Fruit fly (Drosophila melanogaster) whole organism, embryonic: ENCODE data around the gene CG11279.

Experiments
- Antp ChIP-seq: fragments of 200-800 bp; sonication (Bioruptor generic); optimal IDR thresholded peaks from 3 replicates; lab custom pipeline; 2016; ENCODE audit warnings: missing biosample characterization, missing genetic modification characterization
- Atf6 ChIP-seq: fragments of 200-800 bp; sonication (Bioruptor generic); IDR thresholded peaks from 2 replicates; pipeline ENCODE4 v1.3.6; 2022; ENCODE audit warnings: missing biosample characterization, missing genetic modification characterization
- CG10147 ChIP-seq: fragments of 200-800 bp; sonication (Bioruptor generic); optimal IDR thresholded peaks from 2 replicates; lab custom pipeline; 2019; ENCODE audit warnings: missing biosample characterization, mild to moderate bottlenecking, missing genetic modification characterization, moderate library complexity
- CG10565 ChIP-seq: fragments of 200-800 bp; sonication (Bioruptor generic); optimal IDR thresholded peaks from 3 replicates; lab custom pipeline; 2016; ENCODE audit warnings: missing biosample characterization, mild to moderate bottlenecking, missing genetic modification characterization
- CG13287 ChIP-seq: fragments of 200-800 bp; sonication (Bioruptor generic); IDR thresholded peaks from 2 replicates; pipeline ENCODE4 v1.3.6; 2022; ENCODE audit warnings: missing biosample characterization, missing genetic modification characterization; ENCODE audit not compliant: partially characterized antibody
- CG14014 ChIP-seq: fragments of 200-800 bp; sonication (Bioruptor generic); IDR thresholded peaks from 2 replicates; pipeline ENCODE4 v1.3.6; 2022; ENCODE audit warnings: missing biosample characterization, missing genetic modification characterization
- CG14860 ChIP-seq: fragments of 200-800 bp; sonication (Bioruptor generic); IDR thresholded peaks from 3 replicates; pipeline ENCODE4 v1.3.6; 2022; ENCODE audit warnings: missing biosample characterization, missing genetic modification characterization; ENCODE audit not compliant: partially characterized antibody
- CG16813 ChIP-seq: fragments of 200-800 bp; sonication (Bioruptor generic); IDR thresholded peaks from 3 replicates; pipeline ENCODE4 v1.3.6; 2022; ENCODE audit warnings: missing biosample characterization, missing genetic modification characterization; ENCODE audit not compliant: partially characterized antibody
- CG16863 ChIP-seq: fragments of 200-800 bp; sonication (Bioruptor generic); optimal IDR thresholded peaks from 3 replicates; lab custom pipeline; 2016; ENCODE audit warnings: missing biosample characterization, missing genetic modification characterization
- CG2202 ChIP-seq: fragments of 200-800 bp; sonication (Bioruptor generic); optimal IDR thresholded peaks from 2 replicates; lab custom pipeline; 2018; ENCODE audit warnings: missing biosample characterization, mild to moderate bottlenecking, missing genetic modification characterization
- CG31224 ChIP-seq: fragments of 200-800 bp; sonication (Bioruptor generic); IDR thresholded peaks from 2 replicates; pipeline ENCODE4 v1.3.6; 2022; ENCODE audit warnings: missing biosample characterization, missing genetic modification characterization
- CG4360 ChIP-seq: fragments of 200-800 bp; sonication (Bioruptor generic); IDR thresholded peaks from 2 replicates; pipeline ENCODE4 v1.3.6; 2022; ENCODE audit warnings: missing biosample characterization, missing genetic modification characterization
- CG6654 ChIP-seq: fragments of 200-800 bp; sonication (Bioruptor generic); optimal IDR thresholded peaks from 2 replicates; lab custom pipeline; 2017; ENCODE audit warnings: missing biosample characterization, mild to moderate bottlenecking, missing genetic modification characterization
- CG7987 ChIP-seq: fragments of 200-800 bp; sonication (Bioruptor generic); optimal IDR thresholded peaks from 2 replicates; lab custom pipeline; 2018; ENCODE audit warnings: missing biosample characterization, mild to moderate bottlenecking, missing genetic modification characterization, moderate library complexity
- Dip2 ChIP-seq: fragments of 200-800 bp; sonication (Bioruptor generic); IDR thresholded peaks from 2 replicates; pipeline ENCODE4 v1.3.6; 2022; ENCODE audit warnings: missing biosample characterization, missing genetic modification characterization
- E2f2 ChIP-seq: fragments of 200-800 bp; sonication (Bioruptor generic); IDR thresholded peaks from 2 replicates; pipeline ENCODE4 v1.3.6; 2022; ENCODE audit warnings: missing biosample characterization, missing genetic modification characterization
- HLH4C ChIP-seq: fragments of 200-800 bp; sonication (Bioruptor generic); IDR thresholded peaks from 3 replicates; pipeline ENCODE4 v1.3.6; 2022; ENCODE audit warnings: missing biosample characterization, missing genetic modification characterization; ENCODE audit not compliant: partially characterized antibody
- Hmr ChIP-seq: fragments of 200-800 bp; sonication (Bioruptor generic); optimal IDR thresholded peaks from 3 replicates; lab custom pipeline; 2017; ENCODE audit warnings: mild to moderate bottlenecking, missing biosample characterization, missing genetic modification reagents, missing genetic modification characterization
- Hr51 ChIP-seq, 2 experiments: fragments of 200-800 bp; sonication (Bioruptor generic); optimal IDR thresholded peaks; 2 replicates in 1 of 2; 3 replicates in 1 of 2; lab custom pipeline; 2016 to 2018; ENCODE audit warnings: missing biosample characterization in 2 of 2, missing genetic modification characterization in 2 of 2, mild to moderate bottlenecking in 1 of 2, moderate library complexity in 1 of 2
- Lhr ChIP-seq: fragments of 200-800 bp; sonication (Bioruptor generic); optimal IDR thresholded peaks from 3 replicates; lab custom pipeline; 2017; ENCODE audit warnings: mild to moderate bottlenecking, missing biosample characterization, missing genetic modification reagents, missing genetic modification characterization
- Lpt ChIP-seq: fragments of >200 bp; optimal IDR thresholded peaks from 2 replicates; lab custom pipeline; 2018; ENCODE audit warnings: missing biosample characterization, missing genetic modification characterization
- Meics ChIP-seq: fragments of 200-800 bp; sonication (Bioruptor generic); optimal IDR thresholded peaks from 2 replicates; lab custom pipeline; 2017; ENCODE audit warnings: missing biosample characterization, mild to moderate bottlenecking, missing genetic modification characterization
- Ravus ChIP-seq: fragments of 200-800 bp; sonication (Bioruptor generic); IDR thresholded peaks from 2 replicates; pipeline ENCODE4 v1.3.6; 2022; ENCODE audit warnings: missing biosample characterization, missing genetic modification characterization
- Sin3A ChIP-seq: fragments of >200 bp; optimal IDR thresholded peaks from 2 replicates; lab custom pipeline; 2018
- Taf1 ChIP-seq: fragments of 200-800 bp; sonication (Bioruptor generic); IDR thresholded peaks from 2 replicates; pipeline ENCODE4 v1.3.6; 2022; ENCODE audit warnings: missing biosample characterization, missing genetic modification characterization
- bbx ChIP-seq: fragments of 200-800 bp; sonication (Bioruptor generic); IDR thresholded peaks from 2 replicates; pipeline ENCODE4 v1.3.6; 2022; ENCODE audit warnings: missing biosample characterization, missing genetic modification characterization; ENCODE audit not compliant: partially characterized antibody
- bcd ChIP-seq: fragments of 200-800 bp; sonication (Bioruptor generic); optimal IDR thresholded peaks from 2 replicates; lab custom pipeline; 2017; ENCODE audit warnings: missing biosample characterization, mild to moderate bottlenecking, missing genetic modification characterization
- corto ChIP-seq: fragments of 200-800 bp; sonication (Bioruptor generic); optimal IDR thresholded peaks from 2 replicates; lab custom pipeline; 2016; ENCODE audit warnings: missing biosample characterization, mild to moderate bottlenecking, missing genetic modification characterization, moderate library complexity
- dm ChIP-seq: fragments of 200-800 bp; sonication (Bioruptor generic); optimal IDR thresholded peaks from 3 replicates; lab custom pipeline; 2016; ENCODE audit warnings: missing biosample characterization, missing genetic modification characterization
- grn ChIP-seq: fragments of 200-800 bp; sonication (Bioruptor generic); optimal IDR thresholded peaks from 3 replicates; lab custom pipeline; 2017; ENCODE audit warnings: missing biosample characterization, missing genetic modification characterization
- gsb ChIP-seq: fragments of 200-800 bp; sonication (Bioruptor generic); IDR thresholded peaks from 2 replicates; pipeline ENCODE4 v1.3.6; 2022; ENCODE audit warnings: missing biosample characterization, missing genetic modification characterization
- h ChIP-seq: fragments of >200 bp; optimal IDR thresholded peaks from 2 replicates; lab custom pipeline; 2017
- her ChIP-seq: fragments of 200-800 bp; sonication (Bioruptor generic); optimal IDR thresholded peaks from 2 replicates; lab custom pipeline; 2016; ENCODE audit warnings: missing biosample characterization, missing genetic modification characterization
- kni ChIP-seq: fragments of 200-800 bp; sonication (Bioruptor generic); optimal IDR thresholded peaks from 3 replicates; lab custom pipeline; 2017; ENCODE audit warnings: mild to moderate bottlenecking, missing biosample characterization, missing genetic modification reagents, missing genetic modification characterization
- lov ChIP-seq, 2 experiments: fragments of 200-800 bp in 1 of 2; fragments of >200 bp in 1 of 2; sonication (Bioruptor generic) in 1 of 2; IDR thresholded peaks in 1 of 2; optimal IDR thresholded peaks in 1 of 2; 2 replicates in 1 of 2; 3 replicates in 1 of 2; pipeline versions ENCODE4 v1.3.6 to Lab custom; 2017 to 2022; ENCODE audit warnings: missing biosample characterization in 1 of 2, missing genetic modification characterization in 1 of 2
- luna ChIP-seq: fragments of 200-800 bp; sonication (Bioruptor generic); optimal IDR thresholded peaks from 2 replicates; lab custom pipeline; 2016; ENCODE audit warnings: missing biosample characterization, missing genetic modification characterization
- nerfin-1 ChIP-seq: fragments of 200-800 bp; sonication (Bioruptor generic); optimal IDR thresholded peaks from 3 replicates; lab custom pipeline; 2019; ENCODE audit warnings: missing biosample characterization, mild to moderate bottlenecking, missing genetic modification characterization, moderate library complexity
- org-1 ChIP-seq: fragments of 200-800 bp; sonication (Bioruptor generic); optimal IDR thresholded peaks from 2 replicates; lab custom pipeline; 2017; ENCODE audit warnings: missing biosample characterization, missing genetic modification characterization
- peb ChIP-seq: fragments of 200-800 bp; sonication (Bioruptor generic); IDR thresholded peaks from 2 replicates; pipeline ENCODE4 v1.3.6; 2022; ENCODE audit warnings: missing biosample characterization, missing genetic modification characterization
- psq ChIP-seq: fragments of 200-800 bp; sonication (Bioruptor generic); optimal IDR thresholded peaks from 2 replicates; lab custom pipeline; 2017; ENCODE audit warnings: missing biosample characterization, missing genetic modification characterization
- ranshi ChIP-seq: fragments of 200-800 bp; sonication (Bioruptor generic); IDR thresholded peaks from 2 replicates; pipeline ENCODE4 v1.3.6; 2022; ENCODE audit warnings: missing biosample characterization, missing genetic modification characterization
- run ChIP-seq: fragments of 200-800 bp; sonication (Bioruptor generic); optimal IDR thresholded peaks from 3 replicates; lab custom pipeline; 2018; ENCODE audit warnings: missing biosample characterization, mild to moderate bottlenecking, missing genetic modification characterization
- ssp ChIP-seq: fragments of 200-800 bp; sonication (Bioruptor generic); IDR thresholded peaks from 2 replicates; pipeline ENCODE4 v1.3.6; 2022; ENCODE audit warnings: missing biosample characterization, missing genetic modification characterization
- tap ChIP-seq: fragments of 200-800 bp; optimal IDR thresholded peaks from 3 replicates; lab custom pipeline; 2019; ENCODE audit warnings: missing biosample characterization, mild to moderate bottlenecking, missing genetic modification characterization, moderate library complexity
- tll ChIP-seq, 2 experiments: fragments of 200-800 bp in 1 of 2; fragments of >200 bp in 1 of 2; sonication (Bioruptor generic) in 1 of 2; optimal IDR thresholded peaks; 2 replicates each; lab custom pipeline; 2017 to 2019; ENCODE audit warnings: missing biosample characterization in 2 of 2, missing genetic modification characterization in 2 of 2, mild to moderate bottlenecking in 1 of 2, moderate library complexity in 1 of 2
- tup ChIP-seq: fragments of 200-800 bp; sonication (Bioruptor generic); optimal IDR thresholded peaks from 2 replicates; lab custom pipeline; 2016; ENCODE audit warnings: missing biosample characterization, mild to moderate bottlenecking, missing genetic modification characterization, moderate library complexity
- unc-4 ChIP-seq: fragments of 200-800 bp; sonication (Bioruptor generic); IDR thresholded peaks from 2 replicates; pipeline ENCODE4 v1.3.6; 2022; ENCODE audit warnings: missing biosample characterization, missing genetic modification characterization; ENCODE audit not compliant: partially characterized antibody
- wek ChIP-seq: fragments of 200-800 bp; sonication (Bioruptor generic); optimal IDR thresholded peaks from 3 replicates; lab custom pipeline; 2018; ENCODE audit warnings: missing biosample characterization, mild to moderate bottlenecking, missing genetic modification characterization, moderate library complexity
- zf30C ChIP-seq: fragments of 200-800 bp; sonication (Bioruptor generic); optimal IDR thresholded peaks from 3 replicates; lab custom pipeline; 2018; ENCODE audit warnings: missing biosample characterization, mild to moderate bottlenecking, missing genetic modification characterization
- zfh2 ChIP-seq: fragments of 200-800 bp; sonication (Bioruptor generic); optimal IDR thresholded peaks from 2 replicates; lab custom pipeline; 2016; ENCODE audit warnings: missing biosample characterization, missing genetic modification characterization

The CG11279 gene

DNA sequence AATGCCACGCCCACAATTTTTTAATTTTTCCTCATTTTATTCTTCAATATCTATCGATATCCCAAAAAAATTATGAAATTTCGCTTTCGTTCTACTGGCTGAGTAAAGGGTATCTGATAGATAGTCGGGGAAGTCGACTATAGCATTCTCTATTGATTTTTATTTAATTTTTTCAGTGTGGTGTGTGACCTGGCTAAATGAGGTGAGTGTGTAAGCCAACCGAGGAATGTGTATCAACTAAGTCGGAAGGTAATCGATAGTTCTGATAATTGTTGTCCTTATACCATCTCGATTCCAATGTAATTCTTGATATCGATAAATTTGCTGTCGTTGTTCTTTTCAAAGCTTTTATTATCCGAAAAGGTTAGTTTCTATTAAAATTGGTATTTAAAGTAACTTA, 40.3 kb upstream of the CG11279 start, which contains the start of gene CG11263 (continued):
- TF ChIP-seq CG16813 (GFP tag; lab: Robert Waterston, UW): peak; percentile 86
- TF ChIP-seq Sin3A (lab: Kevin White, UChicago): no peak
- peak; percentile 39 for TF ChIP-seq bcd
- TF ChIP-seq Taf1: peak; percentile 54; the same call in 1 of the 2 replicates
- TF ChIP-seq CG10147 (GFP tag; lab: Kevin White, UChicago): no peak
- peak; percentile 73 for TF ChIP-seq Lhr (GFP tag; lab: Kevin White, UChicago)
- peak; percentile 21 for TF ChIP-seq psq (GFP tag; lab: Kevin White, UChicago)
- TF ChIP-seq kni (GFP tag; lab: Kevin White, UChicago): no peak
- TF ChIP-seq Hmr: peak; percentile 71
- TF ChIP-seq zf30C (GFP tag; lab: Kevin White, UChicago): peak; percentile 90
- no peak for TF ChIP-seq wek (GFP tag; lab: Kevin White, UChicago)
- TF ChIP-seq dm: peak; percentile 54
- peak; percentile 67 for TF ChIP-seq Antp (GFP tag; lab: Kevin White, UChicago)
- no peak for TF ChIP-seq gsb (GFP tag; lab: Robert Waterston, UW)
- no peak for TF ChIP-seq tll (GFP tag; optimal IDR thresholded peaks at IDR 0.05; lab: Kevin White, UChicago)
- TF ChIP-seq CG4360 (GFP tag; lab: Robert Waterston, UW): no peak
- no peak for TF ChIP-seq nerfin-1 (tag; lab: Kevin White, UChicago)
- no peak for TF ChIP-seq Dip2 (GFP tag; lab: Robert Waterston, UW)
- no peak for TF ChIP-seq CG10565 (GFP tag; lab: Kevin White, UChicago)
- no peak for TF ChIP-seq Lpt (GFP tag; lab: Kevin White, UChicago)
- TF ChIP-seq tup (GFP tag; lab: Kevin White, UChicago): no peak
- TF ChIP-seq CG7987: no peak
- TF ChIP-seq lov (optimal IDR thresholded peaks at IDR 0.05; lab: Kevin White, UChicago): no peak
- TF ChIP-seq lov (GFP tag; IDR thresholded peaks at IDR 0.05; lab: Robert Waterston, UW): no peak
- peak; percentile 15; the same call in 1 of the 2 replicates for TF ChIP-seq CG31224 (GFP tag; lab: Robert Waterston, UW)
- no peak for TF ChIP-seq peb (GFP tag; lab: Robert Waterston, UW)
- no peak for TF ChIP-seq CG6654 (GFP tag; lab: Kevin White, UChicago)
- TF ChIP-seq tap (tag; lab: Kevin White, UChicago): no peak
- TF ChIP-seq CG2202 (tag; lab: Kevin White, UChicago): no peak
- TF ChIP-seq org-1: no peak
- peak; percentile 53 for TF ChIP-seq her (GFP tag; lab: Kevin White, UChicago)
- TF ChIP-seq Meics: peak; percentile 35
- no peak for TF ChIP-seq Ravus (GFP tag; lab: Robert Waterston, UW)
- peak; percentile 88 for TF ChIP-seq HLH4C
- no peak for TF ChIP-seq grn
- TF ChIP-seq run (tag; lab: Kevin White, UChicago): no peak
- 0 out of 2 replicates have a peak, but pooled peaks have one; percentile 51 for TF ChIP-seq ranshi
- TF ChIP-seq Hr51 (GFP tag; optimal IDR thresholded peaks at IDR 0.05; lab: Kevin White, UChicago): peak in 1 of 2 experiments; percentile 42
- peak; percentile 84 for TF ChIP-seq bbx (GFP tag; lab: Robert Waterston, UW)
- peak; percentile 57 for TF ChIP-seq zfh2 (GFP tag; lab: Kevin White, UChicago)
- TF ChIP-seq h (lab: Kevin White, UChicago): no peak
- TF ChIP-seq CG13287: peak; percentile 89
- TF ChIP-seq corto (GFP tag; lab: Kevin White, UChicago): no peak
- no peak for TF ChIP-seq Atf6 (GFP tag; lab: Robert Waterston, UW)
- TF ChIP-seq CG14014: no peak
- TF ChIP-seq luna (GFP tag; lab: Kevin White, UChicago): peak; percentile 49
- TF ChIP-seq CG16863: peak; percentile 7
- peak; percentile 81 for TF ChIP-seq unc-4 (GFP tag; lab: Robert Waterston, UW)
- TF ChIP-seq CG14860: peak; percentile 86
- peak; percentile 36; the same call in 1 of the 2 replicates for TF ChIP-seq ssp (GFP tag; lab: Robert Waterston, UW)
- peak; percentile 75 for TF ChIP-seq E2f2 (GFP tag; lab: Robert Waterston, UW)
